Fruit fly (Drosophila melanogaster) whole organism, larva: ENCODE measurements around the gene CG33969.

Experiments used
- noc ChIP-seq: fragments of 200-800 bp; sonication (Bioruptor generic); optimal IDR thresholded peaks from 3 replicates; lab custom pipeline; 2019; ENCODE audit warnings: missing biosample characterization, mild to moderate bottlenecking, missing genetic modification characterization, moderate library complexity

Gene CG33969

dm6 chr3L:20393357-20393756 is at the start of gene CG33969:
Gene CG33969 (minus strand): TSS chr3L:20393553.
- no peak for TF ChIP-seq noc (tag; lab: Kevin White, UChicago)

dm6 chr3L:20442674-20443313 is 49.4 kb upstream of the CG33969 start:
- TF ChIP-seq noc (tag; lab: Kevin White, UChicago): no peak

- TF ChIP-seq noc (tag; lab: Kevin White, UChicago): peak; percentile 51
Measured at dm6 chr3L:20441632-20442469, 48.5 kb upstream of the CG33969 start, which contains the start of gene CG5910. Gene CG5910 (plus strand): TSS chr3L:20442419.

- TF ChIP-seq noc (tag; lab: Kevin White, UChicago): no peak
Measured at dm6 chr3L:20440902-20441429, 47.6 kb upstream of the CG33969 start.

- no peak for TF ChIP-seq noc (tag; lab: Kevin White, UChicago)
Measured at dm6 chr3L:20439772-20440171, 46.4 kb upstream of the CG33969 start, which contains the start of gene Hpd. Gene Hpd (minus strand): TSS chr3L:20439872.

dm6 chr3L:20436069-20436468 is 42.7 kb upstream of the CG33969 start, which contains the start of the genes mRpL15 and CtIP:
Gene mRpL15 (minus strand): TSS chr3L:20436209.
Gene CtIP (plus strand): TSS chr3L:20436250.
- TF ChIP-seq noc (tag; lab: Kevin White, UChicago): no peak

dm6 chr3L:20432297-20432696 is 38.9 kb upstream of the CG33969 start, which contains the start of the genes Las and Psn:
Gene Las (minus strand): TSS chr3L:20432361.
Gene Psn (plus strand): TSS chr3L:20432468.
- no peak for TF ChIP-seq noc (tag; lab: Kevin White, UChicago)

- no peak for TF ChIP-seq noc (tag; lab: Kevin White, UChicago)
Measured at dm6 chr3L:20431619-20432018, 38.3 kb upstream of the CG33969 start.

- TF ChIP-seq noc (tag; lab: Kevin White, UChicago): no peak
Measured at dm6 chr3L:20430182-20430581, 36.8 kb upstream of the CG33969 start, which contains the start of gene CG5262. Gene CG5262 (minus strand): TSS chr3L:20430475.

dm6 chr3L:20427449-20427848 is 34.1 kb upstream of the CG33969 start, which contains the start of gene CG5274:
Gene CG5274 (minus strand): TSS chr3L:20427666.
- no peak for TF ChIP-seq noc (tag; lab: Kevin White, UChicago)

- no peak for TF ChIP-seq noc (tag; lab: Kevin White, UChicago)
Measured at dm6 chr3L:20425888-20426287, 32.5 kb upstream of the CG33969 start, which contains the start of gene CG5282. Gene CG5282 (minus strand): TSS chr3L:20426071.

dm6 chr3L:20413304-20413703 is 20.0 kb upstream of the CG33969 start, which contains the start of gene zye:
Gene zye (plus strand): TSS chr3L:20413604.
- no peak for TF ChIP-seq noc (tag; lab: Kevin White, UChicago)

dm6 chr3L:20410780-20411179 is 17.4 kb upstream of the CG33969 start:
- TF ChIP-seq noc (tag; lab: Kevin White, UChicago): no peak

dm6 chr3L:20410345-20410744 is 17.0 kb upstream of the CG33969 start, which contains the start of gene CG13248:
Gene CG13248 (minus strand): TSS chr3L:20410566.
- no peak for TF ChIP-seq noc (tag; lab: Kevin White, UChicago)
